Fruit fly (Drosophila melanogaster): ENCODE results near the gene CG41284.
"Not testable (repeated sequence)": the region's sequence is repeated elsewhere in the genome, so short reads cannot be mapped to it uniquely, and the experiment has no call there.

CG41284 gene

dm6 chr3L:26305472-26305871, at the start of gene CG41284:
Gene CG41284, minus strand, starts transcription at chr3L:26305572.
- TF ChIP-seq CG13894 (tag; optimal IDR thresholded peaks at IDR 0.05); fd96Cb (tag; optimal IDR thresholded peaks at IDR 0.05); CG2199 (GFP tag; IDR thresholded peaks at IDR 0.05): not testable (repeated sequence)

Data from whole organism, embryonic.